Fruit fly (Drosophila melanogaster) whole organism, embryonic: ENCODE results near the gene jus.

Source experiments
- CG10274 ChIP-seq: fragments of 200-800 bp; sonication (Bioruptor generic); optimal IDR thresholded peaks from 3 replicates; lab custom pipeline; 2017; ENCODE audit warnings: missing biosample characterization, mild to moderate bottlenecking, missing genetic modification characterization
- CG11398 ChIP-seq: fragments of 200-800 bp; sonication (Bioruptor generic); optimal IDR thresholded peaks from 2 replicates; lab custom pipeline; 2016; ENCODE audit warnings: missing biosample characterization, missing genetic modification characterization
- CG11723 ChIP-seq: fragments of 200-800 bp; sonication (Bioruptor generic); optimal IDR thresholded peaks from 2 replicates; lab custom pipeline; 2017; ENCODE audit warnings: missing biosample characterization, mild to moderate bottlenecking, missing genetic modification characterization
- CG12104 ChIP-seq: fragments of 200-800 bp; sonication (Bioruptor generic); optimal IDR thresholded peaks from 3 replicates; lab custom pipeline; 2016; ENCODE audit warnings: missing biosample characterization, missing genetic modification characterization
- CG12942 ChIP-seq: fragments of 200-800 bp; sonication (Bioruptor generic); optimal IDR thresholded peaks from 3 replicates; lab custom pipeline; 2016; ENCODE audit warnings: missing biosample characterization, missing genetic modification characterization
- CG13296 ChIP-seq: fragments of 200-800 bp; sonication (Bioruptor generic); optimal IDR thresholded peaks from 3 replicates; lab custom pipeline; 2018; ENCODE audit warnings: missing biosample characterization, mild to moderate bottlenecking, missing genetic modification characterization
- CG15479 ChIP-seq: fragments of 200-800 bp; sonication (Bioruptor generic); optimal IDR thresholded peaks from 3 replicates; lab custom pipeline; 2019; ENCODE audit warnings: missing biosample characterization, mild to moderate bottlenecking, missing genetic modification characterization, moderate library complexity
- CG15696 ChIP-seq: fragments of 200-800 bp; sonication (Bioruptor generic); optimal IDR thresholded peaks from 2 replicates; lab custom pipeline; 2019; ENCODE audit warnings: missing biosample characterization, mild to moderate bottlenecking, missing genetic modification characterization, moderate library complexity
- CG1602 ChIP-seq: fragments of 200-800 bp; sonication (Bioruptor generic); optimal IDR thresholded peaks from 3 replicates; lab custom pipeline; 2016; ENCODE audit warnings: missing biosample characterization, missing genetic modification characterization
- CG1603 ChIP-seq: fragments of 200-800 bp; sonication (Bioruptor generic); optimal IDR thresholded peaks from 2 replicates; lab custom pipeline; 2019; ENCODE audit warnings: missing biosample characterization, mild to moderate bottlenecking, missing genetic modification characterization, moderate library complexity
- CG2199 ChIP-seq: fragments of 200-800 bp; sonication (Bioruptor generic); IDR thresholded peaks from 3 replicates; pipeline ENCODE4 v1.3.6; 2022; ENCODE audit warnings: missing biosample characterization, missing genetic modification characterization
- CG7963 ChIP-seq: fragments of 200-800 bp; sonication (Bioruptor generic); IDR thresholded peaks from 3 replicates; pipeline ENCODE4 v1.3.6; 2022; ENCODE audit warnings: missing biosample characterization, missing genetic modification characterization; ENCODE audit not compliant: partially characterized antibody
- CG8089 ChIP-seq: fragments of 200-800 bp; sonication (Bioruptor generic); optimal IDR thresholded peaks from 3 replicates; lab custom pipeline; 2016; ENCODE audit warnings: missing biosample characterization, missing genetic modification characterization
- CG8388 ChIP-seq: fragments of 200-800 bp; sonication (Bioruptor generic); optimal IDR thresholded peaks from 2 replicates; lab custom pipeline; 2019; ENCODE audit warnings: missing biosample characterization, mild to moderate bottlenecking, missing genetic modification characterization, moderate library complexity
- Camta ChIP-seq: fragments of 200-800 bp; sonication (Bioruptor generic); optimal IDR thresholded peaks from 2 replicates; lab custom pipeline; 2016; ENCODE audit warnings: missing biosample characterization, missing genetic modification characterization
- D19B ChIP-seq: fragments of 200-800 bp; sonication (Bioruptor generic); optimal IDR thresholded peaks from 2 replicates; lab custom pipeline; 2017; ENCODE audit warnings: missing biosample characterization, mild to moderate bottlenecking, missing genetic modification characterization
- ERR ChIP-seq: fragments of 200-800 bp; sonication (Bioruptor generic); optimal IDR thresholded peaks from 2 replicates; lab custom pipeline; 2016; ENCODE audit warnings: missing biosample characterization, missing genetic modification characterization
- Eip74EF ChIP-seq, 2 experiments: fragments of 200-800 bp in 1 of 2; fragments of >200 bp in 1 of 2; sonication (Bioruptor generic) in 1 of 2; optimal IDR thresholded peaks; 2 replicates each; lab custom pipeline; 2017 to 2019; ENCODE audit warnings: missing biosample characterization in 2 of 2, missing genetic modification characterization in 2 of 2, mild to moderate bottlenecking in 1 of 2, moderate library complexity in 1 of 2
- NC2α ChIP-seq: fragments of 200-800 bp; sonication (Bioruptor generic); optimal IDR thresholded peaks from 2 replicates; lab custom pipeline; 2016; ENCODE audit warnings: missing biosample characterization, missing genetic modification characterization
- Scr ChIP-seq: fragments of 200-800 bp; sonication (Bioruptor generic); IDR thresholded peaks from 2 replicates; pipeline ENCODE4 v1.3.6; 2022; ENCODE audit warnings: missing biosample characterization, missing genetic modification characterization; ENCODE audit not compliant: partially characterized antibody
- az2 ChIP-seq: fragments of 200-800 bp; sonication (Bioruptor generic); optimal IDR thresholded peaks from 3 replicates; lab custom pipeline; 2016; ENCODE audit warnings: missing biosample characterization, missing genetic modification characterization
- cad ChIP-seq: fragments of >200 bp; optimal IDR thresholded peaks from 2 replicates; lab custom pipeline; 2017; ENCODE audit warnings: missing biosample characterization, missing genetic modification characterization
- chinmo ChIP-seq: fragments of 200-800 bp; sonication (Bioruptor generic); IDR thresholded peaks from 4 replicates; pipeline ENCODE4 v1.3.6; 2022; ENCODE audit warnings: missing biosample characterization, missing genetic modification characterization; ENCODE audit not compliant: partially characterized antibody
- cwo ChIP-seq: fragments of 200-800 bp; sonication (Bioruptor generic); optimal IDR thresholded peaks from 3 replicates; lab custom pipeline; 2017; ENCODE audit warnings: missing biosample characterization, missing genetic modification characterization, mild to moderate bottlenecking, moderate library complexity, missing genetic modification reagents
- dati ChIP-seq: fragments of 200-800 bp; sonication (Bioruptor generic); IDR thresholded peaks from 2 replicates; pipeline ENCODE4 v1.3.6; 2022; ENCODE audit warnings: missing biosample characterization, missing genetic modification characterization
- dimm ChIP-seq: fragments of 200-800 bp; sonication (Bioruptor generic); IDR thresholded peaks from 2 replicates; pipeline ENCODE4 v1.3.6; 2022; ENCODE audit warnings: missing biosample characterization, missing genetic modification characterization
- dpn ChIP-seq, 2 experiments: fragments of 200-800 bp; sonication (Bioruptor generic); optimal IDR thresholded peaks; 3 replicates each; lab custom pipeline; 2016; ENCODE audit warnings: missing biosample characterization in 2 of 2, missing genetic modification characterization in 2 of 2
- exex ChIP-seq: fragments of 200-800 bp; sonication (Bioruptor generic); optimal IDR thresholded peaks from 4 replicates; lab custom pipeline; 2018; ENCODE audit warnings: missing biosample characterization, mild to moderate bottlenecking, missing genetic modification characterization, moderate library complexity
- fd102C ChIP-seq: fragments of 200-800 bp; sonication (Bioruptor generic); optimal IDR thresholded peaks from 2 replicates; lab custom pipeline; 2018; ENCODE audit warnings: missing biosample characterization, mild to moderate bottlenecking, missing genetic modification characterization, moderate library complexity
- fd96Cb ChIP-seq: fragments of 200-800 bp; sonication (Bioruptor generic); optimal IDR thresholded peaks from 2 replicates; lab custom pipeline; 2018; ENCODE audit warnings: missing biosample characterization, mild to moderate bottlenecking, missing genetic modification characterization, moderate library complexity
- ham ChIP-seq: fragments of 200-800 bp; sonication (Bioruptor generic); IDR thresholded peaks from 2 replicates; pipeline ENCODE4 v1.3.6; 2022; ENCODE audit warnings: missing biosample characterization, missing genetic modification characterization
- hkb ChIP-seq, 2 experiments: fragments of 200-800 bp in 1 of 2; fragments of >200 bp in 1 of 2; sonication (Bioruptor generic) in 1 of 2; IDR thresholded peaks in 1 of 2; optimal IDR thresholded peaks in 1 of 2; 2 replicates each; pipeline versions ENCODE4 v1.3.6 to Lab custom; 2017 to 2022; ENCODE audit warnings: missing biosample characterization in 1 of 2, missing genetic modification characterization in 1 of 2
- lab ChIP-seq: fragments of 200-800 bp; sonication (Bioruptor generic); optimal IDR thresholded peaks from 3 replicates; lab custom pipeline; 2017; ENCODE audit warnings: missing biosample characterization, missing genetic modification characterization, mild to moderate bottlenecking, moderate library complexity, missing genetic modification reagents
- nerfin-1 ChIP-seq: fragments of 200-800 bp; sonication (Bioruptor generic); optimal IDR thresholded peaks from 3 replicates; lab custom pipeline; 2019; ENCODE audit warnings: missing biosample characterization, mild to moderate bottlenecking, missing genetic modification characterization, moderate library complexity
- nerfin-2 ChIP-seq: fragments of 200-800 bp; sonication (Bioruptor generic); IDR thresholded peaks from 2 replicates; pipeline ENCODE4 v1.3.6; 2022; ENCODE audit warnings: missing biosample characterization, missing genetic modification characterization; ENCODE audit not compliant: partially characterized antibody
- otp ChIP-seq: fragments of 200-800 bp; sonication (Bioruptor generic); IDR thresholded peaks from 3 replicates; pipeline ENCODE4, ENCODE4 v1.3.6; 2022; ENCODE audit warnings: missing biosample characterization, missing genetic modification characterization
- pan ChIP-seq, 4 experiments: fragments of >200 bp in 3 of 4; fragments of 200-800 bp in 1 of 4; sonication (Bioruptor generic) in 1 of 4; optimal IDR thresholded peaks in 3 of 4; IDR thresholded peaks in 1 of 4; 2 replicates each; pipeline versions ENCODE4 v1.3.6 to Lab custom; 2017 to 2022; ENCODE audit warnings: missing biosample characterization in 2 of 4, missing genetic modification characterization in 2 of 4, mixed read lengths in 1 of 4
- repo ChIP-seq: fragments of 200-800 bp; sonication (Bioruptor generic); optimal IDR thresholded peaks from 2 replicates; lab custom pipeline; 2016; ENCODE audit warnings: missing biosample characterization, missing genetic modification characterization
- salm ChIP-seq: fragments of 200-800 bp; sonication (Bioruptor generic); optimal IDR thresholded peaks from 2 replicates; lab custom pipeline; 2018; ENCODE audit warnings: missing biosample characterization, mild to moderate bottlenecking, missing genetic modification characterization
- sc ChIP-seq, 3 experiments: fragments of >200 bp in 2 of 3; fragments of 200-800 bp in 1 of 3; sonication (Bioruptor generic) in 1 of 3; optimal IDR thresholded peaks; 2 replicates in 2 of 3; 3 replicates in 1 of 3; lab custom pipeline; 2017; ENCODE audit warnings: mild to moderate bottlenecking in 1 of 3, missing biosample characterization in 1 of 3, missing genetic modification characterization in 1 of 3, missing genetic modification reagents in 1 of 3
- slou ChIP-seq: fragments of 200-800 bp; sonication (Bioruptor generic); optimal IDR thresholded peaks from 3 replicates; lab custom pipeline; 2016; ENCODE audit warnings: missing biosample characterization, missing genetic modification characterization
- toy ChIP-seq: fragments of 200-800 bp; sonication (Bioruptor generic); IDR thresholded peaks from 2 replicates; pipeline ENCODE4 v1.3.6; 2022; ENCODE audit warnings: missing biosample characterization, missing genetic modification characterization
- wdn ChIP-seq: fragments of 200-800 bp; sonication (Bioruptor generic); IDR thresholded peaks from 2 replicates; pipeline ENCODE4 v1.3.6; 2022; ENCODE audit warnings: missing biosample characterization, missing genetic modification characterization
- wek ChIP-seq: fragments of 200-800 bp; sonication (Bioruptor generic); optimal IDR thresholded peaks from 3 replicates; lab custom pipeline; 2018; ENCODE audit warnings: missing biosample characterization, mild to moderate bottlenecking, missing genetic modification characterization, moderate library complexity
- zf30C ChIP-seq: fragments of 200-800 bp; sonication (Bioruptor generic); optimal IDR thresholded peaks from 3 replicates; lab custom pipeline; 2018; ENCODE audit warnings: missing biosample characterization, mild to moderate bottlenecking, missing genetic modification characterization

The jus gene

DNA sequence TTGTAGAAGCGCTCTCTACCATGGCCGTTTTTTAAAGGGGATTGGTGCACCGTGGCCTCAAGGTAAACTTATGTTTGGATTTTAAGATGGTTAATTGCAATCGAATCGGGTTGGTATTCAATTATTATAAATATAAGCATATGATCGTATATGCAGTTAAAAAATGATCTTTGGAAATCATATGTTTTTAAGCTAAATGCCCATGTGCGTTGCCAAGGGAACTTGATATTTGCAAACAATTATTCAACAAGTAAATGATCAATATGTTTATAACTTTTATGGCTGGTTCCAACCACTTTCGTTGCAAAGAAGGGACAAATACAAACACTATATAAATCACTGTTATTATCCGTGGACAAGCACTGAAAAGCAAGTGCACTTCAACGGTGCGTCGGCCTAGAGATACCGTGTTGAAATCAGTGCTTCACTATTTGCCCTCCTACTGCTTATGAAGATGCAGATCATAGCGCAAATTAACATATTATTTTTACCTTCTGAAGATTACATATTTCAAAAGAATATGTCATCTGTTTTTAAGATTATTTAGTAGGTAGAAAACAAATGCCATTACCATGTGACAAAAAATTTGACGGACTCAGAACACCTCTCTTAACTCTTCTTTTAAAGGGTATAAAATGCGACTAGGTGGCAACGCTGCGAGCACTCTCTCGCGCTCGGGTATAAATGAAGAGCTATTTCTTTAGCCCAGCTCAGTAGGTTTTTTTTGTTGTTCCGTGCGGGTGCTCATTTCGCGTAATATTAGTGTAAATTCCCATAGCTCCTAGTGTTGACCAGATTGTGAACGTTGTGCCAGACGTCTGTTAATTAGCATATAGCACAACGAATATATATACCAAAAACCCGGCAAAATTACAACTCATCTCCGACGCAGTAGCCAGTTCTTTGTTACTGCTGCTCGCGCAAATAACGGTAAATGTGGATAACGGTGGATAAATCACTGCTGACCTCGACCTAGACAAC, 37.1 kb downstream of the jus start, which contains the start of gene rdog (continued):
- TF ChIP-seq wdn (GFP tag; lab: Robert Waterston, UW): peak; percentile 56
- TF ChIP-seq Scr (GFP tag; lab: Robert Waterston, UW): 0 out of 2 replicates have a peak, but pooled peaks have one; percentile 25
- TF ChIP-seq wek (GFP tag; lab: Kevin White, UChicago): peak; percentile 11
- no peak for TF ChIP-seq zf30C
- peak; percentile 73 for TF ChIP-seq fd96Cb (tag; lab: Kevin White, UChicago)
- TF ChIP-seq dpn (GFP tag; optimal IDR thresholded peaks at IDR 0.05; lab: Kevin White, UChicago): peak; percentile 86 to 88
- no peak for TF ChIP-seq exex
- TF ChIP-seq CG1602 (GFP tag; lab: Kevin White, UChicago): peak; percentile 82
- peak; percentile 58 for TF ChIP-seq NC2α
- TF ChIP-seq CG8388 (GFP tag; lab: Kevin White, UChicago): peak; percentile 73
- TF ChIP-seq CG13296 (GFP tag; lab: Kevin White, UChicago): peak; percentile 76
- 0 out of 4 replicates have a peak, but pooled peaks have one; percentile 50 for TF ChIP-seq chinmo
- TF ChIP-seq cad (GFP tag; lab: Kevin White, UChicago): no peak
- no peak for TF ChIP-seq dimm (GFP tag; lab: Robert Waterston, UW)
- peak; percentile 80 for TF ChIP-seq CG12942 (GFP tag; lab: Kevin White, UChicago)
- peak; percentile 38; the same call in 1 of the 3 replicates for TF ChIP-seq otp (GFP tag; lab: Robert Waterston, UW)
- peak; percentile 99 for TF ChIP-seq D19B (GFP tag; lab: Kevin White, UChicago)
- TF ChIP-seq CG7963 (GFP tag; lab: Robert Waterston, UW): no peak
- TF ChIP-seq slou (GFP tag; lab: Kevin White, UChicago): peak; percentile 6
- TF ChIP-seq dati (GFP tag; lab: Robert Waterston, UW): no peak
- peak; percentile 53 for TF ChIP-seq cwo
- TF ChIP-seq fd102C (GFP tag; lab: Kevin White, UChicago): peak; percentile 20
- TF ChIP-seq ham (GFP tag; lab: Robert Waterston, UW): no peak
- peak; percentile 77 for TF ChIP-seq CG1603 (tag; lab: Kevin White, UChicago)
- TF ChIP-seq hkb (optimal IDR thresholded peaks at IDR 0.05; lab: Kevin White, UChicago): no peak
- TF ChIP-seq hkb (GFP tag; IDR thresholded peaks at IDR 0.05; lab: Robert Waterston, UW): peak; percentile 61
- TF ChIP-seq lab (GFP tag; lab: Kevin White, UChicago): peak; percentile 84
- peak; percentile 54 for TF ChIP-seq ERR (GFP tag; lab: Kevin White, UChicago)
- peak; percentile 71 for TF ChIP-seq nerfin-1 (tag; lab: Kevin White, UChicago)
- peak; percentile 67 for TF ChIP-seq CG11723
- TF ChIP-seq Camta (GFP tag; lab: Kevin White, UChicago): peak; percentile 87
- peak; percentile 59 for TF ChIP-seq salm (tag; lab: Kevin White, UChicago)
- TF ChIP-seq CG12104 (GFP tag; lab: Kevin White, UChicago): peak; percentile 78
- TF ChIP-seq az2 (GFP tag; lab: Kevin White, UChicago): peak; percentile 88
- TF ChIP-seq nerfin-2 (GFP tag; lab: Robert Waterston, UW): no peak
- TF ChIP-seq CG11398 (GFP tag; lab: Kevin White, UChicago): peak; percentile 72
- TF ChIP-seq CG15479 (GFP tag; lab: Kevin White, UChicago): peak; percentile 13
- peak; percentile 24 for TF ChIP-seq repo (GFP tag; lab: Kevin White, UChicago)
- TF ChIP-seq sc (optimal IDR thresholded peaks at IDR 0.05; lab: Kevin White, UChicago): no peak
- TF ChIP-seq sc (GFP tag; optimal IDR thresholded peaks at IDR 0.05; lab: Kevin White, UChicago): peak; percentile 62
- TF ChIP-seq CG15696 (tag; lab: Kevin White, UChicago): peak; percentile 77
- TF ChIP-seq Eip74EF (GFP tag; optimal IDR thresholded peaks at IDR 0.05; lab: Kevin White, UChicago): no peak
- TF ChIP-seq toy: no peak
- TF ChIP-seq pan (optimal IDR thresholded peaks at IDR 0.05; lab: Kevin White, UChicago): peak in 1 of 2 experiments; percentile 85
- TF ChIP-seq pan (GFP tag; optimal IDR thresholded peaks at IDR 0.05 in 1 of 2, IDR thresholded peaks at IDR 0.05 in 1 of 2): peak; percentile 47 to 81
- peak; percentile 78 for TF ChIP-seq CG8089 (GFP tag; lab: Kevin White, UChicago)
- 0 out of 3 replicates have a peak, but pooled peaks have one; percentile 39 for TF ChIP-seq CG2199 (GFP tag; lab: Robert Waterston, UW)
- TF ChIP-seq CG10274 (GFP tag; lab: Kevin White, UChicago): peak; percentile 46
